Worm (Caenorhabditis elegans) whole organism, L3 larva: ENCODE results near the gene Y49E10.10.

Experiments
- R02D3.7 ChIP-seq: fragments of 150-350 bp; optimal IDR thresholded peaks from 2 replicates; lab custom pipeline; 2014; ENCODE audit warnings: missing biosample characterization, missing genetic modification characterization
- ama-1 ChIP-seq: fragments of 150-350 bp; optimal IDR thresholded peaks from 2 replicates; lab custom pipeline; 2018
- egl-27 ChIP-seq: sonication (generic microtip); optimal IDR thresholded peaks from 4 replicates; lab custom pipeline; 2017; ENCODE audit warnings: missing biosample characterization, missing genetic modification reagents, missing genetic modification characterization
- elt-1 ChIP-seq: fragments of 150-350 bp; optimal IDR thresholded peaks from 2 replicates; lab custom pipeline; 2014; ENCODE audit warnings: missing biosample characterization, missing genetic modification characterization
- fkh-10 ChIP-seq: sonication (generic microtip); optimal IDR thresholded peaks from 2 replicates; lab custom pipeline; 2017; ENCODE audit warnings: missing biosample characterization, missing genetic modification reagents, missing genetic modification characterization
- fkh-2 ChIP-seq: fragments of 150-350 bp; optimal IDR thresholded peaks from 2 replicates; lab custom pipeline; 2014; ENCODE audit warnings: missing biosample characterization, missing genetic modification reagents, missing genetic modification characterization
- nhr-11 ChIP-seq: fragments of 150-350 bp; optimal IDR thresholded peaks from 2 replicates; lab custom pipeline; 2014; ENCODE audit warnings: missing biosample characterization, missing genetic modification characterization
- nhr-12 ChIP-seq: fragments of 150-350 bp; optimal IDR thresholded peaks from 2 replicates; lab custom pipeline; 2014; ENCODE audit warnings: missing biosample characterization, missing genetic modification characterization
- nhr-23 ChIP-seq: fragments of 150-350 bp; optimal IDR thresholded peaks from 2 replicates; lab custom pipeline; 2014; ENCODE audit warnings: missing biosample characterization, missing genetic modification reagents, missing genetic modification characterization
- pha-4 ChIP-seq: fragments of 150-350 bp; optimal IDR thresholded peaks from 2 replicates; lab custom pipeline; 2014; ENCODE audit warnings: missing biosample characterization, missing genetic modification reagents, missing genetic modification characterization
- skn-1 ChIP-seq: fragments of 150-350 bp; optimal IDR thresholded peaks from 2 replicates; lab custom pipeline; 2014; ENCODE audit warnings: missing biosample characterization, missing genetic modification characterization
- snpc-4 ChIP-seq: fragments of 150-350 bp; optimal IDR thresholded peaks from 2 replicates; lab custom pipeline; 2014; ENCODE audit warnings: missing biosample characterization, missing genetic modification characterization
- unc-39 ChIP-seq: sonication (generic microtip); optimal IDR thresholded peaks from 4 replicates; lab custom pipeline; 2017; ENCODE audit warnings: missing biosample characterization, missing genetic modification characterization

DNA sequence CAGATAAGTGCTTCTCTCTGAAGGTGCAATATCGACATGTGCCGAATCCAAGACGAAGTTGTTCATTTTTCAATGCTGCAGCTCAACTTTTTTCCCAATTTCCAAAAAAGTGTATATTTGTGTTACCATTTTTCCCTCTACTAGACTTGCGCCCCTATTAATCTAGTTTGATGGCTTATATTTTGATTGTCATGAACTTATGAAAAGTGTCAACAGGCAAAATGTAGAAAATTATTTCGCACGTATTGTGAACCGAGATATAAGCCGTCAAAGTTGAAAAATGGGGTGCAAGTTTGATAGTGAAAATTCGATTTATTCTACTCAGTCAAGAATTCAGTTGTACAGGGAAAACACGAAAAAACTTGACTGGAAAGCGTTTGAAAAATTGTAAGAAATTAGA is 36.8 kb upstream of the Y49E10.10 start, which contains the start of gene Y75B8A.32:
- no peak for TF ChIP-seq ama-1
- no peak for TF ChIP-seq pha-4 (tag; lab: Kevin White, UChicago)
- TF ChIP-seq nhr-23 (tag; lab: Kevin White, UChicago), result no peak
- TF ChIP-seq egl-27 (tag; lab: Kevin White, UChicago), result no peak
- no peak for TF ChIP-seq R02D3.7 (tag; lab: Kevin White, UChicago)
- no peak for TF ChIP-seq unc-39 (tag; lab: Kevin White, UChicago)
- no peak for TF ChIP-seq elt-1 (tag; lab: Kevin White, UChicago)
- TF ChIP-seq fkh-2 (tag; lab: Kevin White, UChicago), result no peak
- no peak for TF ChIP-seq skn-1
- TF ChIP-seq nhr-12 (tag; lab: Kevin White, UChicago), result no peak
- no peak for TF ChIP-seq fkh-10 (GFP tag; lab: Kevin White, UChicago)
- no peak for TF ChIP-seq nhr-11 (tag; lab: Kevin White, UChicago)
- no peak for TF ChIP-seq snpc-4
